Fruit fly (Drosophila melanogaster): ENCODE results near the gene CG5078.

- TF ChIP-seq CG32006 (GFP tag; optimal IDR thresholded peaks at IDR 0.05) (peak; percentile 80), CG6808 (GFP tag; optimal IDR thresholded peaks at IDR 0.05) (peak; percentile 48), Lpt (GFP tag; optimal IDR thresholded peaks at IDR 0.05) (no peak), CG10669 (GFP tag; optimal IDR thresholded peaks at IDR 0.05) (peak; percentile 71), cyc (GFP tag; optimal IDR thresholded peaks at IDR 0.05) (peak; percentile 53), Gug (GFP tag; IDR thresholded peaks at IDR 0.05) (peak; percentile 71), Ets21C (GFP tag; optimal IDR thresholded peaks at IDR 0.05) (peak; percentile 34), ss (GFP tag; optimal IDR thresholded peaks at IDR 0.05) (peak; percentile 38 to 64), esn (GFP tag; optimal IDR thresholded peaks at IDR 0.05) (peak; percentile 62), CG15336 (GFP tag; IDR thresholded peaks at IDR 0.05) (peak; percentile 83), CG31627 (GFP tag; optimal IDR thresholded peaks at IDR 0.05) (peak; percentile 47), Sox102F (GFP tag; optimal IDR thresholded peaks at IDR 0.05) (peak; percentile 47), fkh (GFP tag; optimal IDR thresholded peaks at IDR 0.05) (peak; percentile 61)
Measured at dm6 chr3L:20473021-20473799, 32.6 kb upstream of the CG5078 start, which contains the start of the genes CG32428 and CG5969.
